Fruit fly (Drosophila melanogaster) S2 (cell line): ENCODE measurements around the gene Sodh2.

Source experiments
- CG8478 ChIP-seq: fragments of >200 bp; optimal IDR thresholded peaks from 2 replicates; lab custom pipeline; 2018
- CTCF ChIP-seq, 2 experiments: fragments of >200 bp; optimal IDR thresholded peaks; 2 replicates each; lab custom pipeline; 2018

- TF ChIP-seq CG8478 (lab: Kevin White, UChicago) (no peak), CTCF (optimal IDR thresholded peaks at IDR 0.05; lab: Kevin White, UChicago) (no peak)
Observed at dm6 chr3R:10885422-10886081, 9.4 kb downstream of the Sodh2 start, which contains the start of gene Leash.
